Worm (Caenorhabditis elegans) whole organism, L1 larva: ENCODE data around the gene nifk-1.

ENCODE experiments used
- C04F5.9 ChIP-seq: sonication (generic microtip); optimal IDR thresholded peaks from 2 replicates; lab custom pipeline; 2016; ENCODE audit warnings: missing genetic modification characterization, missing compliant biosample characterization
- C16A3.4 ChIP-seq: fragments of 150-350 bp; optimal IDR thresholded peaks from 2 replicates; lab custom pipeline; 2014; ENCODE audit warnings: missing biosample characterization, missing genetic modification characterization
- Y116A8C.19 ChIP-seq: sonication (generic microtip); optimal IDR thresholded peaks from 2 replicates; lab custom pipeline; 2016; ENCODE audit warnings: missing compliant biosample characterization, missing genetic modification characterization, borderline replicate concordance
- aha-1 ChIP-seq: fragments of 150-350 bp; optimal IDR thresholded peaks from 2 replicates; lab custom pipeline; 2014; ENCODE audit warnings: missing biosample characterization, missing genetic modification characterization
- ama-1 ChIP-seq: fragments of 150-350 bp; optimal IDR thresholded peaks from 2 replicates; lab custom pipeline; 2014
- ceh-90 ChIP-seq: sonication (generic microtip); optimal IDR thresholded peaks from 2 replicates; lab custom pipeline; 2016; ENCODE audit warnings: missing genetic modification characterization, missing compliant biosample characterization
- ces-1 ChIP-seq: fragments of 150-350 bp; optimal IDR thresholded peaks from 2 replicates; lab custom pipeline; 2014; ENCODE audit warnings: missing biosample characterization, missing genetic modification reagents, missing genetic modification characterization
- efl-1 ChIP-seq, 4 experiments: fragments of 150-350 bp; optimal IDR thresholded peaks in 3 of 4; peaks in 1 of 4; 1 replicate in 1 of 4; 2 replicates in 3 of 4; lab custom pipeline; 2014; ENCODE audit warnings: missing biosample characterization in 2 of 4, missing genetic modification characterization in 2 of 4, missing genetic modification reagents in 2 of 4
- egl-13 ChIP-seq: sonication (generic microtip); optimal IDR thresholded peaks from 2 replicates; lab custom pipeline; 2016; ENCODE audit warnings: missing genotype, missing genetic modification reagents, missing genetic modification characterization, missing compliant biosample characterization
- elt-2 ChIP-seq: sonication (generic microtip); optimal IDR thresholded peaks from 2 replicates; lab custom pipeline; 2016; ENCODE audit warnings: missing genetic modification characterization, mild to moderate bottlenecking, inconsistent platforms, missing compliant biosample characterization, missing genetic modification reagents
- elt-3 ChIP-seq, 6 experiments: fragments of 150-350 bp in 1 of 6; sonication (generic microtip); optimal IDR thresholded peaks; 2 replicates each; lab custom pipeline; 2017 to 2018; ENCODE audit warnings: missing biosample characterization in 6 of 6, missing genetic modification characterization in 6 of 6, inconsistent platforms in 1 of 6
- ets-5 ChIP-seq: fragments of 200-800 bp; sonication (Bioruptor generic); IDR thresholded peaks from 2 replicates; pipeline ENCODE4 v1.3.6; 2022; ENCODE audit warnings: missing genetic modification characterization, missing compliant biosample characterization
- fkh-4 ChIP-seq: sonication (generic microtip); optimal IDR thresholded peaks from 2 replicates; lab custom pipeline; 2016; ENCODE audit warnings: missing compliant biosample characterization, missing genetic modification characterization, borderline replicate concordance
- isw-1 ChIP-seq: fragments of 200-800 bp; sonication (Bioruptor generic); IDR thresholded peaks from 2 replicates; pipeline ENCODE4 v1.3.6; 2022; ENCODE audit warnings: missing genetic modification characterization, missing compliant biosample characterization
- jun-1 ChIP-seq: fragments of 150-350 bp; optimal IDR thresholded peaks from 2 replicates; lab custom pipeline; 2014; ENCODE audit warnings: missing biosample characterization, missing genetic modification reagents, missing genetic modification characterization
- lin-14 ChIP-seq: fragments of 200-800 bp; sonication (Bioruptor generic); optimal IDR thresholded peaks from 2 replicates; lab custom pipeline; 2018; ENCODE audit warnings: mild to moderate bottlenecking, missing genetic modification characterization, moderate library complexity, missing compliant biosample characterization
- lin-35 ChIP-seq, 2 experiments: fragments of 150-350 bp; optimal IDR thresholded peaks; 2 replicates each; lab custom pipeline; 2014; ENCODE audit warnings: missing biosample characterization in 2 of 2, missing genetic modification characterization in 2 of 2, missing genetic modification reagents in 2 of 2
- lsy-2 ChIP-seq, 2 experiments: fragments of 150-350 bp; optimal IDR thresholded peaks; 2 replicates each; lab custom pipeline; 2014; ENCODE audit warnings: missing biosample characterization in 2 of 2, missing genetic modification characterization in 2 of 2
- mef-2 ChIP-seq: fragments of 150-350 bp; optimal IDR thresholded peaks from 2 replicates; lab custom pipeline; 2014; ENCODE audit warnings: missing biosample characterization, missing genetic modification characterization
- mep-1 ChIP-seq: fragments of 150-350 bp; optimal IDR thresholded peaks from 2 replicates; lab custom pipeline; 2014; ENCODE audit warnings: missing biosample characterization, missing genetic modification characterization
- nhr-11 ChIP-seq: fragments of 150-350 bp; optimal IDR thresholded peaks from 2 replicates; lab custom pipeline; 2014; ENCODE audit warnings: missing biosample characterization, missing genetic modification characterization
- nhr-12 ChIP-seq: sonication (generic microtip); optimal IDR thresholded peaks from 2 replicates; lab custom pipeline; 2017; ENCODE audit warnings: missing biosample characterization, missing genetic modification characterization
- nhr-19 ChIP-seq: fragments of 200-800 bp; sonication (Bioruptor generic); conservative IDR thresholded peaks from 2 replicates; pipeline ENCODE4 v1.3.6; 2022; ENCODE audit warnings: missing genetic modification characterization, missing compliant biosample characterization
- nhr-28 ChIP-seq: fragments of 150-350 bp; optimal IDR thresholded peaks from 2 replicates; lab custom pipeline; 2014; ENCODE audit warnings: missing biosample characterization, missing genetic modification characterization
- nhr-47 ChIP-seq: sonication (generic microtip); optimal IDR thresholded peaks from 2 replicates; lab custom pipeline; 2016; ENCODE audit warnings: mild to moderate bottlenecking, missing genetic modification characterization, moderate library complexity, missing compliant biosample characterization
- nhr-76 ChIP-seq: sonication (generic microtip); optimal IDR thresholded peaks from 2 replicates; lab custom pipeline; 2017; ENCODE audit warnings: missing biosample characterization, missing genetic modification characterization
- nhr-77 ChIP-seq: fragments of 150-350 bp; optimal IDR thresholded peaks from 2 replicates; lab custom pipeline; 2014; ENCODE audit warnings: missing biosample characterization, missing genetic modification characterization
- nhr-84 ChIP-seq: sonication (generic microtip); optimal IDR thresholded peaks from 2 replicates; lab custom pipeline; 2017; ENCODE audit warnings: missing biosample characterization, missing genetic modification characterization
- nhr-85 ChIP-seq: sonication (generic microtip); peaks from one replicate; lab custom pipeline; 2016; ENCODE audit warnings: missing genetic modification characterization, inconsistent platforms, missing compliant biosample characterization
- pag-3 ChIP-seq: sonication (generic microtip); optimal IDR thresholded peaks from 2 replicates; lab custom pipeline; 2017; ENCODE audit warnings: missing genetic modification characterization, mild to moderate bottlenecking, missing compliant biosample characterization, antibody characterized with exemption, borderline replicate concordance; ENCODE audit not compliant: insufficient read depth
- rnt-1 ChIP-seq: sonication (generic microtip); optimal IDR thresholded peaks from 2 replicates; lab custom pipeline; 2016; ENCODE audit warnings: mild to moderate bottlenecking, missing genetic modification characterization, moderate library complexity, missing compliant biosample characterization
- snpc-4 ChIP-seq: fragments of 150-350 bp; optimal IDR thresholded peaks from 2 replicates; lab custom pipeline; 2014; ENCODE audit warnings: missing biosample characterization, missing genetic modification characterization
- sox-4 ChIP-seq: sonication (generic microtip); optimal IDR thresholded peaks from 2 replicates; lab custom pipeline; 2016; ENCODE audit warnings: missing genetic modification characterization, missing compliant biosample characterization
- sptf-1 ChIP-seq: fragments of 150-350 bp; optimal IDR thresholded peaks from 2 replicates; lab custom pipeline; 2014; ENCODE audit warnings: missing biosample characterization, missing genetic modification characterization
- swsn-7 ChIP-seq: sonication (generic microtip); optimal IDR thresholded peaks from 2 replicates; lab custom pipeline; 2016; ENCODE audit warnings: missing genetic modification characterization, missing compliant biosample characterization
- tbx-2 ChIP-seq: sonication (generic microtip); optimal IDR thresholded peaks from 2 replicates; lab custom pipeline; 2016; ENCODE audit warnings: missing genetic modification characterization, missing compliant biosample characterization
- unc-86 ChIP-seq: sonication (generic microtip); optimal IDR thresholded peaks from 2 replicates; lab custom pipeline; 2016; ENCODE audit warnings: missing genetic modification characterization, missing compliant biosample characterization
- unc-98 ChIP-seq: fragments of 200-800 bp; sonication (Bioruptor generic); IDR thresholded peaks from 2 replicates; pipeline ENCODE4 v1.3.6; 2022; ENCODE audit warnings: missing genetic modification characterization, missing compliant biosample characterization
- zip-4 ChIP-seq: fragments of 200-800 bp; sonication (Bioruptor generic); optimal IDR thresholded peaks from 2 replicates; lab custom pipeline; 2018; ENCODE audit warnings: mild to moderate bottlenecking, missing genetic modification characterization, moderate library complexity, missing compliant biosample characterization
- ztf-11 ChIP-seq, 2 experiments: sonication (generic microtip); optimal IDR thresholded peaks; 2 replicates each; lab custom pipeline; 2016 to 2017; ENCODE audit warnings: missing genetic modification characterization in 2 of 2, missing biosample characterization in 1 of 2, missing compliant biosample characterization in 1 of 2

nifk-1 gene

DNA sequence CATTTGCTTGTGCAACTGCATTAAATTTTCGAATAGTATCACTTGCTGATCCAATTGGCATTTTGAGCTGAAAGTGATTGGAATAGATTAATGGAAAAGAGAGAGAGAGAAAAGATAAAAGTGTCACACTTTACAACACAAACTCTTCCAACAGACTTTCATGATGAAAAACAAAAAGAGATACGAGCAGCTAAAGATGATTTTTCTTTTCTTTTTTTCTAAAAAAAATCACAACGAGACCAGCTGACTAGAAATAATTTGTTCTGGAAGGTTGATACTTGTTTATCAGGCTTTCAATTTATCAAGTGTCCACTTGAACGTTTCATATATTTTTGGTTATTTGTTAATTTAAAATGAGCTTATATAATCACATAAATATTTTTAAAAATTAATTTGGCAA lies 6.0 kb downstream of the nifk-1 start (continued):
- TF ChIP-seq zip-4: no peak
- no peak for TF ChIP-seq jun-1 (tag; lab: Kevin White, UChicago)
- TF ChIP-seq ets-5: no peak
- TF ChIP-seq C16A3.4: no peak
- no peak for TF ChIP-seq elt-3 (tag; optimal IDR thresholded peaks at IDR 0.05; lab: Kevin White, UChicago)
- TF ChIP-seq pag-3 (tag; lab: Kevin White, UChicago): no peak
- TF ChIP-seq nhr-47: no peak
- TF ChIP-seq lsy-2 (tag; optimal IDR thresholded peaks at IDR 0.05; lab: Kevin White, UChicago): peak; percentile 58 to 62
- TF ChIP-seq unc-98 (GFP tag; lab: Robert Waterston, UW): no peak
- TF ChIP-seq sox-4: no peak
- TF ChIP-seq egl-13 (tag; lab: Kevin White, UChicago): no peak
- TF ChIP-seq efl-1 (optimal IDR thresholded peaks at IDR 0.05; lab: Kevin White, UChicago): peak in 1 of 2 experiments; percentile 12
- TF ChIP-seq efl-1 (GFP tag; optimal IDR thresholded peaks at IDR 0.05 in 1 of 2; lab: Kevin White, UChicago): no peak
- no peak for TF ChIP-seq lin-35 (GFP tag; optimal IDR thresholded peaks at IDR 0.05; lab: Kevin White, UChicago)
- TF ChIP-seq rnt-1 (tag; lab: Kevin White, UChicago): peak; percentile 20
- no peak for TF ChIP-seq ceh-90 (tag; lab: Kevin White, UChicago)
- no peak for TF ChIP-seq fkh-4 (tag; lab: Kevin White, UChicago)
- no peak for TF ChIP-seq nhr-85
- no peak for TF ChIP-seq elt-2 (tag; lab: Kevin White, UChicago)
- TF ChIP-seq C04F5.9 (tag; lab: Kevin White, UChicago): no peak
- TF ChIP-seq tbx-2: no peak
- TF ChIP-seq, all 84 proteins: peak for 12

DNA sequence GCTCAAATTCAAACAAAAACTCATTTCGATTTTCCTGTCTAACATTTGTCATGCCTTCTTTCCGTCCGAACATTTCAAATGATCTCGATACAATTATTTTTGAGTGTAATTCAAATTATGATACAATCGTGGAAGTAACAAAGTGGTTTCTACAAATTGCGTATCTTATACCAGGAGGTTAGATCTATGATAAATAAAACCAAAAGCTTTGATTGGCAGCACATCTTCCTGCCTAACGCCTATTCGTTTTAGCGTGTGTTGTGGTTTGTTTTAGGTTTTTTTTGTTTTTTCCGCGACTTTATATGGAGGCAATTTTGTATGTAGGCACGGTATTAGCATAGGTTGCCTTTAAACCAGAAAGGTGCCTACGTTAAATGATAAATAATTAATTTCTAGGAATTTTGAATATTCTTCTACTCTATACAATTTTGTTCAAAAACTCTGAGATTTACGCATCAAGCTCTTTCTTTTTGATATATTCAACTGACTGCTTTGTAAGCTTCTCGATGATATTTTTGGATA lies 13.1 kb downstream of the nifk-1 start, which contains the start of gene srg-11:
srg-11 (plus strand) TSS at position 51 of the 522 bp plus-strand sequence.
- no peak for TF ChIP-seq nhr-19
- no peak for TF ChIP-seq isw-1 (GFP tag; lab: Robert Waterston, UW)
- TF ChIP-seq nhr-84 (tag; lab: Kevin White, UChicago): no peak
- TF ChIP-seq nhr-76 (tag; lab: Kevin White, UChicago): no peak
- TF ChIP-seq Y116A8C.19 (tag; lab: Kevin White, UChicago): no peak
- no peak for TF ChIP-seq sptf-1 (tag; lab: Kevin White, UChicago)
- no peak for TF ChIP-seq ama-1
- no peak for TF ChIP-seq nhr-77 (tag; lab: Kevin White, UChicago)
- TF ChIP-seq nhr-11: no peak
- TF ChIP-seq rnt-1 (tag; lab: Kevin White, UChicago): no peak
- no peak for TF ChIP-seq nhr-12
- TF ChIP-seq nhr-28 (tag; lab: Kevin White, UChicago): no peak
- TF ChIP-seq unc-86 (tag; lab: Kevin White, UChicago): no peak
- no peak for TF ChIP-seq elt-2 (tag; lab: Kevin White, UChicago)
- no peak for TF ChIP-seq ceh-90 (tag; lab: Kevin White, UChicago)
- no peak for TF ChIP-seq mep-1 (tag; lab: Kevin White, UChicago)
- no peak for TF ChIP-seq egl-13 (tag; lab: Kevin White, UChicago)
- TF ChIP-seq swsn-7 (tag; lab: Kevin White, UChicago): no peak
- no peak for TF ChIP-seq ets-5
- TF ChIP-seq lin-14 (GFP tag; lab: Kevin White, UChicago): no peak
- TF ChIP-seq, all 84 proteins: peak for 0

DNA sequence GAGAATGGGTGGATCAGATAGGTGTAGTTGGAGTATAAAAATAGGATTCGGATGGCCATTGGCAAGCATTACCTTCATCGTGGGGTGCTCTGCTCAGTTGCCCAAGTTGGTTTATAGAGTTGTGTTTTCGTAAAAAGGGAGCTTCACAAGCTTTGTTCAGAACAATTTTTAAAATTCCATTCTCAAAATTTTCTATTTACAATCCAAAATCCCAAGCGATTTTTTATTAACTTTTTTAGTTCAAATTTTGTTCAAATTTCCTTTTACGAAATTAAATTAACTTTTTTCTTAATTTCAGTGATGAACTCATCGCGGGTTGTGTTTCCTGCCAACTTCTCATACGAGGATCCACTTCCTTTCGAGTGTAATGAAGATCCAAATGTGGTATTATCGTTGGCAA lies 15.6 kb downstream of the nifk-1 start, which contains the start of gene srg-10:
srg-10 (plus strand) TSS at position 301 of the 400 bp plus-strand sequence.
- TF ChIP-seq snpc-4 (tag; lab: Kevin White, UChicago) (no peak), aha-1 (tag; lab: Kevin White, UChicago) (no peak), sox-4 (no peak), swsn-7 (tag; lab: Kevin White, UChicago) (no peak), ces-1 (GFP tag; lab: Kevin White, UChicago) (no peak), ztf-11 (tag; optimal IDR thresholded peaks at IDR 0.05; lab: Kevin White, UChicago) (no peak), nhr-12 (no peak), mef-2 (no peak), C16A3.4 (no peak)
- TF ChIP-seq, all 84 proteins: peak for 0
